Worm (Caenorhabditis elegans) whole organism, L4/young adult: Measurements from ENCODE around the gene nlg-1.

ENCODE experiments used
- W03F9.2 ChIP-seq: fragments of 150-350 bp; optimal IDR thresholded peaks from 2 replicates; lab custom pipeline; 2014; ENCODE audit warnings: missing biosample characterization, missing genetic modification characterization
- dao-5 ChIP-seq: sonication (generic microtip); optimal IDR thresholded peaks from 2 replicates; lab custom pipeline; 2016; ENCODE audit warnings: missing genotype, missing genetic modification characterization, moderate library complexity, missing compliant biosample characterization
- him-1 ChIP-seq: sonication (generic microtip); optimal IDR thresholded peaks from 2 replicates; lab custom pipeline; 2016; ENCODE audit warnings: missing genotype, missing genetic modification reagents, missing genetic modification characterization, missing compliant biosample characterization

Gene nlg-1

ce11 chrX:13581820-13582219 is 49.2 kb downstream of the nlg-1 start, which contains the start of gene F54B11.10:
TSS of gene F54B11.10 (plus strand) at chrX:13582120.
- no peak for TF ChIP-seq W03F9.2 (tag; lab: Kevin White, UChicago)
- TF ChIP-seq him-1 = no peak
- TF ChIP-seq dao-5 (tag; lab: Kevin White, UChicago) = no peak

ce11 chrX:13578483-13578882 is 52.5 kb downstream of the nlg-1 start, which contains the start of gene F54B11.11:
TSS of gene F54B11.11 (plus strand) at chrX:13578783.
- TF ChIP-seq W03F9.2 (tag; lab: Kevin White, UChicago) (no peak), him-1 (no peak), dao-5 (tag; lab: Kevin White, UChicago) (no peak)
